Fruit fly (Drosophila melanogaster): ENCODE measurements around the gene IP3K2.

IP3K2 gene

dm6 chrX:13273417-13273816 lies 30.0 kb upstream of the IP3K2 start:
- TF ChIP-seq Pif1A (GFP tag; optimal IDR thresholded peaks at IDR 0.05) (peak; percentile 15), CG32121 (GFP tag; IDR thresholded peaks at IDR 0.05) (0 out of 2 replicates have a peak, but pooled peaks have one; percentile 10), CG14655 (GFP tag; optimal IDR thresholded peaks at IDR 0.05) (peak; percentile 6), EcR (GFP tag; optimal IDR thresholded peaks at IDR 0.05) (no peak), Ets98B (GFP tag; IDR thresholded peaks at IDR 0.05) (peak; percentile 63), Pif1B (GFP tag; optimal IDR thresholded peaks at IDR 0.05) (no peak), CG15710 (tag; optimal IDR thresholded peaks at IDR 0.05) (no peak), D1 (tag; optimal IDR thresholded peaks at IDR 0.05) (no peak), rn (GFP tag; IDR thresholded peaks at IDR 0.05) (no peak), CG8159 (tag; optimal IDR thresholded peaks at IDR 0.05) (no peak), fd96Ca (GFP tag; IDR thresholded peaks at IDR 0.05) (peak; percentile 37; the same call in 1 of the 3 replicates), CG4496 (GFP tag; IDR thresholded peaks at IDR 0.05) (peak; percentile 68; the same call in 1 of the 3 replicates)

dm6 chrX:13274429-13275095 lies 28.9 kb upstream of the IP3K2 start:
- no peak for TF ChIP-seq rn (GFP tag; IDR thresholded peaks at IDR 0.05)
- TF ChIP-seq Pif1A (GFP tag; optimal IDR thresholded peaks at IDR 0.05): peak; percentile 19
- TF ChIP-seq Pif1B (GFP tag; optimal IDR thresholded peaks at IDR 0.05): no peak
- TF ChIP-seq D1 (tag; optimal IDR thresholded peaks at IDR 0.05): no peak
- no peak for TF ChIP-seq CG34367 (tag; optimal IDR thresholded peaks at IDR 0.05)
- peak; percentile 69; the same call in 2 of the 3 replicates for TF ChIP-seq fd96Ca (GFP tag; IDR thresholded peaks at IDR 0.05)
- TF ChIP-seq CG17806 (tag; optimal IDR thresholded peaks at IDR 0.05): peak; percentile 26
- TF ChIP-seq CG32121 (GFP tag; IDR thresholded peaks at IDR 0.05): peak; percentile 48; the same call in 1 of the 2 replicates
- no peak; the same call in 1 of the 2 replicates for TF ChIP-seq Ets98B (GFP tag; IDR thresholded peaks at IDR 0.05)
- TF ChIP-seq EcR (GFP tag; optimal IDR thresholded peaks at IDR 0.05): no peak
- peak; percentile 67 for TF ChIP-seq CG14655 (GFP tag; optimal IDR thresholded peaks at IDR 0.05)
- TF ChIP-seq CG4496 (GFP tag; IDR thresholded peaks at IDR 0.05): peak; percentile 79
- no peak for TF ChIP-seq CG10348 (GFP tag; IDR thresholded peaks at IDR 0.05)
- peak; percentile 16 for TF ChIP-seq CG9948 (tag; optimal IDR thresholded peaks at IDR 0.05)
- peak; percentile 48 for TF ChIP-seq CG8159 (tag; optimal IDR thresholded peaks at IDR 0.05)
- peak; percentile 63 for TF ChIP-seq CG8301 (tag; optimal IDR thresholded peaks at IDR 0.05)
- TF ChIP-seq Snoo (tag; optimal IDR thresholded peaks at IDR 0.05): no peak
- no peak for TF ChIP-seq CG15710 (tag; optimal IDR thresholded peaks at IDR 0.05)
- no peak for TF ChIP-seq gl (tag; optimal IDR thresholded peaks at IDR 0.05)
- peak; percentile 63 for TF ChIP-seq CG12605 (GFP tag; IDR thresholded peaks at IDR 0.05)
- TF ChIP-seq CG13204 (GFP tag; optimal IDR thresholded peaks at IDR 0.05): no peak

dm6 chrX:13275139-13275538 lies 28.3 kb upstream of the IP3K2 start:
- TF ChIP-seq Ets98B (GFP tag; IDR thresholded peaks at IDR 0.05) (no peak), CG4496 (GFP tag; IDR thresholded peaks at IDR 0.05) (no peak), CG10348 (GFP tag; IDR thresholded peaks at IDR 0.05) (no peak), Pif1B (GFP tag; optimal IDR thresholded peaks at IDR 0.05) (peak; percentile 1), Pif1A (GFP tag; optimal IDR thresholded peaks at IDR 0.05) (no peak), fd96Ca (GFP tag; IDR thresholded peaks at IDR 0.05) (no peak), EcR (GFP tag; optimal IDR thresholded peaks at IDR 0.05) (no peak), CG12605 (GFP tag; IDR thresholded peaks at IDR 0.05) (no peak), CG34367 (tag; optimal IDR thresholded peaks at IDR 0.05) (peak; percentile 48), CG14655 (GFP tag; optimal IDR thresholded peaks at IDR 0.05) (peak; percentile 64), CG15710 (tag; optimal IDR thresholded peaks at IDR 0.05) (peak; percentile 78), rn (GFP tag; IDR thresholded peaks at IDR 0.05) (no peak), CG32121 (GFP tag; IDR thresholded peaks at IDR 0.05) (no peak), D1 (tag; optimal IDR thresholded peaks at IDR 0.05) (no peak), gl (tag; optimal IDR thresholded peaks at IDR 0.05) (no peak), CG13204 (GFP tag; optimal IDR thresholded peaks at IDR 0.05) (peak; percentile 55), CG8159 (tag; optimal IDR thresholded peaks at IDR 0.05) (peak; percentile 83), Snoo (tag; optimal IDR thresholded peaks at IDR 0.05) (peak; percentile 69), CG8301 (tag; optimal IDR thresholded peaks at IDR 0.05) (peak; percentile 61), CG9948 (tag; optimal IDR thresholded peaks at IDR 0.05) (peak; percentile 75), CG17806 (tag; optimal IDR thresholded peaks at IDR 0.05) (peak; percentile 69)

- TF ChIP-seq CG10348 (GFP tag; IDR thresholded peaks at IDR 0.05) (no peak), Pif1B (GFP tag; optimal IDR thresholded peaks at IDR 0.05) (peak; percentile 29), fd96Ca (GFP tag; IDR thresholded peaks at IDR 0.05) (no peak), CG17806 (tag; optimal IDR thresholded peaks at IDR 0.05) (peak; percentile 51), rn (GFP tag; IDR thresholded peaks at IDR 0.05) (no peak), EcR (GFP tag; optimal IDR thresholded peaks at IDR 0.05) (no peak), Pif1A (GFP tag; optimal IDR thresholded peaks at IDR 0.05) (no peak), CG8159 (tag; optimal IDR thresholded peaks at IDR 0.05) (peak; percentile 68), Snoo (tag; optimal IDR thresholded peaks at IDR 0.05) (peak; percentile 33), CG14655 (GFP tag; optimal IDR thresholded peaks at IDR 0.05) (peak; percentile 56), gl (tag; optimal IDR thresholded peaks at IDR 0.05) (peak; percentile 30), CG15710 (tag; optimal IDR thresholded peaks at IDR 0.05) (peak; percentile 54), D1 (tag; optimal IDR thresholded peaks at IDR 0.05) (no peak), CG9948 (tag; optimal IDR thresholded peaks at IDR 0.05) (peak; percentile 59), CG32121 (GFP tag; IDR thresholded peaks at IDR 0.05) (peak; percentile 43), CG4496 (GFP tag; IDR thresholded peaks at IDR 0.05) (0 out of 3 replicates have a peak, but pooled peaks have one; percentile 47), CG34367 (tag; optimal IDR thresholded peaks at IDR 0.05) (peak; percentile 18), Ets98B (GFP tag; IDR thresholded peaks at IDR 0.05) (peak; percentile 18; the same call in 1 of the 2 replicates), CG8301 (tag; optimal IDR thresholded peaks at IDR 0.05) (peak; percentile 34), CG13204 (GFP tag; optimal IDR thresholded peaks at IDR 0.05) (no peak), CG12605 (GFP tag; IDR thresholded peaks at IDR 0.05) (peak; percentile 39; the same call in 1 of the 2 replicates)
These were observed 26.7 kb upstream of the IP3K2 start for dm6 chrX:13276713-13277112.

dm6 chrX:13277148-13277547 lies 26.3 kb upstream of the IP3K2 start:
- TF ChIP-seq CG12605 (GFP tag; IDR thresholded peaks at IDR 0.05): no peak
- TF ChIP-seq Pif1B (GFP tag; optimal IDR thresholded peaks at IDR 0.05): no peak
- TF ChIP-seq EcR (GFP tag; optimal IDR thresholded peaks at IDR 0.05): no peak
- TF ChIP-seq CG8301 (tag; optimal IDR thresholded peaks at IDR 0.05): no peak
- no peak for TF ChIP-seq gl (tag; optimal IDR thresholded peaks at IDR 0.05)
- TF ChIP-seq Pif1A (GFP tag; optimal IDR thresholded peaks at IDR 0.05): no peak
- TF ChIP-seq CG8159 (tag; optimal IDR thresholded peaks at IDR 0.05): no peak
- no peak for TF ChIP-seq CG4496 (GFP tag; IDR thresholded peaks at IDR 0.05)
- TF ChIP-seq CG14655 (GFP tag; optimal IDR thresholded peaks at IDR 0.05): no peak
- TF ChIP-seq D1 (tag; optimal IDR thresholded peaks at IDR 0.05): no peak
- no peak for TF ChIP-seq CG17806 (tag; optimal IDR thresholded peaks at IDR 0.05)
